Fruit fly (Drosophila melanogaster) whole organism, embryonic: ENCODE results near the gene Urm1.

Source experiments
- ATbp ChIP-seq: fragments of 200-800 bp; sonication (Bioruptor generic); optimal IDR thresholded peaks from 2 replicates; lab custom pipeline; 2017; ENCODE audit warnings: missing biosample characterization, mild to moderate bottlenecking, missing genetic modification characterization, missing genetic modification reagents
- Aef1 ChIP-seq: fragments of 200-800 bp; sonication (Bioruptor generic); IDR thresholded peaks from 3 replicates; pipeline ENCODE4 v1.3.6; 2022; ENCODE audit warnings: missing biosample characterization, missing genetic modification characterization
- CG10321 ChIP-seq: fragments of 200-800 bp; sonication (Bioruptor generic); IDR thresholded peaks from 2 replicates; pipeline ENCODE4 v1.3.6; 2022; ENCODE audit warnings: missing biosample characterization, missing genetic modification characterization
- CG11696 ChIP-seq: fragments of 200-800 bp; sonication (Bioruptor generic); IDR thresholded peaks from 2 replicates; pipeline ENCODE4 v1.3.6; 2022; ENCODE audit warnings: missing biosample characterization, missing genetic modification characterization
- CG12155 ChIP-seq: fragments of 200-800 bp; sonication (Bioruptor generic); optimal IDR thresholded peaks from 3 replicates; lab custom pipeline; 2016; ENCODE audit warnings: missing biosample characterization, missing genetic modification characterization
- CG12942 ChIP-seq: fragments of 200-800 bp; sonication (Bioruptor generic); optimal IDR thresholded peaks from 3 replicates; lab custom pipeline; 2016; ENCODE audit warnings: missing biosample characterization, missing genetic modification characterization
- CG13123 ChIP-seq: fragments of 200-800 bp; sonication (Bioruptor generic); optimal IDR thresholded peaks from 2 replicates; lab custom pipeline; 2016; ENCODE audit warnings: missing biosample characterization, missing genetic modification characterization
- CG14965 ChIP-seq: fragments of 200-800 bp; sonication (Bioruptor generic); optimal IDR thresholded peaks from 2 replicates; lab custom pipeline; 2016; ENCODE audit warnings: missing biosample characterization, missing genetic modification characterization, borderline replicate concordance
- CG15073 ChIP-seq: fragments of 200-800 bp; sonication (Bioruptor generic); optimal IDR thresholded peaks from 2 replicates; lab custom pipeline; 2016; ENCODE audit warnings: missing biosample characterization, missing genetic modification characterization
- CG17802 ChIP-seq: fragments of 200-800 bp; sonication (Bioruptor generic); optimal IDR thresholded peaks from 2 replicates; lab custom pipeline; 2018; ENCODE audit warnings: missing biosample characterization, mild to moderate bottlenecking, missing genetic modification characterization, moderate library complexity
- CG2199 ChIP-seq: fragments of 200-800 bp; sonication (Bioruptor generic); IDR thresholded peaks from 3 replicates; pipeline ENCODE4 v1.3.6; 2022; ENCODE audit warnings: missing biosample characterization, missing genetic modification characterization
- CG2202 ChIP-seq: fragments of 200-800 bp; sonication (Bioruptor generic); optimal IDR thresholded peaks from 2 replicates; lab custom pipeline; 2018; ENCODE audit warnings: missing biosample characterization, mild to moderate bottlenecking, missing genetic modification characterization
- CG2875 ChIP-seq: fragments of 200-800 bp; sonication (Bioruptor generic); optimal IDR thresholded peaks from 2 replicates; lab custom pipeline; 2017; ENCODE audit warnings: missing biosample characterization, mild to moderate bottlenecking, missing genetic modification characterization, missing genetic modification reagents
- CG33213 ChIP-seq: fragments of 200-800 bp; sonication (Bioruptor generic); optimal IDR thresholded peaks from 3 replicates; lab custom pipeline; 2016; ENCODE audit warnings: missing biosample characterization, missing genetic modification characterization
- CG3407 ChIP-seq: fragments of 200-800 bp; sonication (Bioruptor generic); optimal IDR thresholded peaks from 2 replicates; lab custom pipeline; 2018; ENCODE audit warnings: missing biosample characterization, mild to moderate bottlenecking, missing genetic modification characterization
- CG3847 ChIP-seq: fragments of 200-800 bp; sonication (Bioruptor generic); IDR thresholded peaks from 2 replicates; pipeline ENCODE4 v1.3.6; 2022; ENCODE audit warnings: missing biosample characterization, missing genetic modification characterization
- CG3995 ChIP-seq: fragments of 200-800 bp; sonication (Bioruptor generic); optimal IDR thresholded peaks from 3 replicates; lab custom pipeline; 2016; ENCODE audit warnings: missing biosample characterization, missing genetic modification characterization
- CG4617 ChIP-seq: fragments of 200-800 bp; sonication (Bioruptor generic); optimal IDR thresholded peaks from 3 replicates; lab custom pipeline; 2016; ENCODE audit warnings: missing biosample characterization, missing genetic modification characterization, borderline replicate concordance
- CG6254 ChIP-seq: fragments of 200-800 bp; sonication (Bioruptor generic); optimal IDR thresholded peaks from 3 replicates; lab custom pipeline; 2017; ENCODE audit warnings: mild to moderate bottlenecking, missing biosample characterization, missing genetic modification reagents, missing genetic modification characterization
- CG6683 ChIP-seq: fragments of 200-800 bp; sonication (Bioruptor generic); optimal IDR thresholded peaks from 2 replicates; lab custom pipeline; 2017; ENCODE audit warnings: missing biosample characterization, mild to moderate bottlenecking, missing genetic modification characterization, missing genetic modification reagents
- CG7839 ChIP-seq: fragments of 200-800 bp; sonication (Bioruptor generic); optimal IDR thresholded peaks from 3 replicates; lab custom pipeline; 2018; ENCODE audit warnings: missing biosample characterization, mild to moderate bottlenecking, missing genetic modification characterization, moderate library complexity
- CG9932 ChIP-seq: fragments of 200-800 bp; sonication (Bioruptor generic); IDR thresholded peaks from 2 replicates; pipeline ENCODE4 v1.3.6; 2022; ENCODE audit warnings: missing biosample characterization, missing genetic modification characterization
- CkIIα-i1 ChIP-seq: fragments of 200-800 bp; sonication (Bioruptor generic); IDR thresholded peaks from 2 replicates; pipeline ENCODE4 v1.3.6; 2022; ENCODE audit warnings: missing biosample characterization, missing genetic modification characterization
- Dfd ChIP-seq, 2 experiments: fragments of >200 bp; optimal IDR thresholded peaks; 2 replicates each; lab custom pipeline; 2017; ENCODE audit warnings: missing biosample characterization in 2 of 2, missing genetic modification characterization in 2 of 2
- Drgx ChIP-seq: fragments of 200-800 bp; sonication (Bioruptor generic); IDR thresholded peaks from 2 replicates; pipeline ENCODE4 v1.3.6; 2022; ENCODE audit warnings: missing biosample characterization, missing genetic modification characterization
- H15 ChIP-seq: fragments of 200-800 bp; sonication (Bioruptor generic); IDR thresholded peaks from 3 replicates; pipeline ENCODE4 v1.3.6; 2022; ENCODE audit warnings: missing biosample characterization, missing genetic modification characterization
- HmgZ ChIP-seq: fragments of 200-800 bp; sonication (Bioruptor generic); optimal IDR thresholded peaks from 2 replicates; lab custom pipeline; 2018; ENCODE audit warnings: missing biosample characterization, mild to moderate bottlenecking, missing genetic modification characterization
- Hmx ChIP-seq: fragments of 200-800 bp; sonication (Bioruptor generic); optimal IDR thresholded peaks from 2 replicates; lab custom pipeline; 2016; ENCODE audit warnings: missing biosample characterization, missing genetic modification characterization
- Kr ChIP-seq: fragments of 200-800 bp; sonication (Bioruptor generic); optimal IDR thresholded peaks from 2 replicates; lab custom pipeline; 2017; ENCODE audit warnings: missing biosample characterization, mild to moderate bottlenecking, missing genetic modification characterization
- Nf-YC ChIP-seq: fragments of 200-800 bp; optimal IDR thresholded peaks from 3 replicates; lab custom pipeline; 2019; ENCODE audit warnings: missing biosample characterization, mild to moderate bottlenecking, missing genetic modification characterization, moderate library complexity
- Poxn ChIP-seq: fragments of 200-800 bp; sonication (Bioruptor generic); IDR thresholded peaks from 2 replicates; pipeline ENCODE4 v1.3.6; 2022; ENCODE audit warnings: missing biosample characterization, missing genetic modification characterization
- Ptx1 ChIP-seq: fragments of 200-800 bp; sonication (Bioruptor generic); IDR thresholded peaks from 2 replicates; pipeline ENCODE4 v1.3.6; 2022; ENCODE audit warnings: missing biosample characterization, missing genetic modification characterization
- Scr ChIP-seq: fragments of 200-800 bp; sonication (Bioruptor generic); IDR thresholded peaks from 2 replicates; pipeline ENCODE4 v1.3.6; 2022; ENCODE audit warnings: missing biosample characterization, missing genetic modification characterization; ENCODE audit not compliant: partially characterized antibody
- Tbp ChIP-seq: fragments of >200 bp; optimal IDR thresholded peaks from 2 replicates; lab custom pipeline; 2018; ENCODE audit warnings: missing biosample characterization, missing genetic modification characterization
- Vsx1 ChIP-seq: fragments of 200-800 bp; sonication (Bioruptor generic); optimal IDR thresholded peaks from 2 replicates; lab custom pipeline; 2017; ENCODE audit warnings: missing biosample characterization, mild to moderate bottlenecking, missing genetic modification characterization, missing genetic modification reagents
- Xbp1 ChIP-seq: fragments of 200-800 bp; sonication (Bioruptor generic); optimal IDR thresholded peaks from 3 replicates; lab custom pipeline; 2016; ENCODE audit warnings: missing biosample characterization, mild to moderate bottlenecking, missing genetic modification characterization
- bigmax ChIP-seq: fragments of 200-800 bp; sonication (Bioruptor generic); optimal IDR thresholded peaks from 2 replicates; lab custom pipeline; 2018; ENCODE audit warnings: missing biosample characterization, mild to moderate bottlenecking, missing genetic modification characterization
- cg ChIP-seq: fragments of 200-800 bp; sonication (Bioruptor generic); optimal IDR thresholded peaks from 3 replicates; lab custom pipeline; 2019; ENCODE audit warnings: missing biosample characterization, mild to moderate bottlenecking, missing genetic modification characterization, moderate library complexity
- chn ChIP-seq: fragments of 200-800 bp; sonication (Bioruptor generic); optimal IDR thresholded peaks from 2 replicates; lab custom pipeline; 2016; ENCODE audit warnings: missing biosample characterization, missing genetic modification characterization
- dan ChIP-seq: fragments of 200-800 bp; sonication (Bioruptor generic); IDR thresholded peaks from 2 replicates; pipeline ENCODE4 v1.3.6; 2022; ENCODE audit warnings: missing biosample characterization, missing genetic modification characterization
- esg ChIP-seq: fragments of 200-800 bp; sonication (Bioruptor generic); conservative IDR thresholded peaks from 2 replicates; pipeline ENCODE4 v1.3.6; 2022; ENCODE audit warnings: missing biosample characterization, missing genetic modification characterization
- ewg ChIP-seq: fragments of 200-800 bp; sonication (Bioruptor generic); optimal IDR thresholded peaks from 3 replicates; lab custom pipeline; 2017; ENCODE audit warnings: mild to moderate bottlenecking, missing biosample characterization, missing genetic modification reagents, missing genetic modification characterization
- gcm ChIP-seq: fragments of 200-800 bp; sonication (Bioruptor generic); optimal IDR thresholded peaks from 2 replicates; lab custom pipeline; 2019; ENCODE audit warnings: missing biosample characterization, mild to moderate bottlenecking, missing genetic modification characterization, moderate library complexity
- jigr1 ChIP-seq: fragments of 200-800 bp; sonication (Bioruptor generic); IDR thresholded peaks from 3 replicates; pipeline ENCODE4 v1.3.6; 2022; ENCODE audit warnings: missing biosample characterization, missing genetic modification characterization
- pan ChIP-seq, 4 experiments: fragments of >200 bp in 3 of 4; fragments of 200-800 bp in 1 of 4; sonication (Bioruptor generic) in 1 of 4; optimal IDR thresholded peaks in 3 of 4; IDR thresholded peaks in 1 of 4; 2 replicates each; pipeline versions ENCODE4 v1.3.6 to Lab custom; 2017 to 2022; ENCODE audit warnings: missing biosample characterization in 2 of 4, missing genetic modification characterization in 2 of 4, mixed read lengths in 1 of 4
- ro ChIP-seq: fragments of 200-800 bp; sonication (Bioruptor generic); IDR thresholded peaks from 2 replicates; pipeline ENCODE4 v1.3.6; 2022; ENCODE audit warnings: missing biosample characterization, missing genetic modification characterization
- sd ChIP-seq: fragments of 200-800 bp; sonication (Bioruptor generic); optimal IDR thresholded peaks from 3 replicates; lab custom pipeline; 2018; ENCODE audit warnings: missing biosample characterization, mild to moderate bottlenecking, missing genetic modification characterization, moderate library complexity
- tin ChIP-seq: fragments of 200-800 bp; sonication (Bioruptor generic); optimal IDR thresholded peaks from 3 replicates; lab custom pipeline; 2016; ENCODE audit warnings: missing biosample characterization, missing genetic modification characterization
- tio ChIP-seq: fragments of 200-800 bp; sonication (Bioruptor generic); optimal IDR thresholded peaks from 2 replicates; lab custom pipeline; 2017; ENCODE audit warnings: missing biosample characterization, missing genetic modification characterization, inconsistent platforms
- tna ChIP-seq: fragments of 200-800 bp; sonication (Bioruptor generic); IDR thresholded peaks from 2 replicates; pipeline ENCODE4 v1.3.6; 2022; ENCODE audit warnings: missing biosample characterization, missing genetic modification characterization; ENCODE audit not compliant: partially characterized antibody

Urm1 gene

DNA sequence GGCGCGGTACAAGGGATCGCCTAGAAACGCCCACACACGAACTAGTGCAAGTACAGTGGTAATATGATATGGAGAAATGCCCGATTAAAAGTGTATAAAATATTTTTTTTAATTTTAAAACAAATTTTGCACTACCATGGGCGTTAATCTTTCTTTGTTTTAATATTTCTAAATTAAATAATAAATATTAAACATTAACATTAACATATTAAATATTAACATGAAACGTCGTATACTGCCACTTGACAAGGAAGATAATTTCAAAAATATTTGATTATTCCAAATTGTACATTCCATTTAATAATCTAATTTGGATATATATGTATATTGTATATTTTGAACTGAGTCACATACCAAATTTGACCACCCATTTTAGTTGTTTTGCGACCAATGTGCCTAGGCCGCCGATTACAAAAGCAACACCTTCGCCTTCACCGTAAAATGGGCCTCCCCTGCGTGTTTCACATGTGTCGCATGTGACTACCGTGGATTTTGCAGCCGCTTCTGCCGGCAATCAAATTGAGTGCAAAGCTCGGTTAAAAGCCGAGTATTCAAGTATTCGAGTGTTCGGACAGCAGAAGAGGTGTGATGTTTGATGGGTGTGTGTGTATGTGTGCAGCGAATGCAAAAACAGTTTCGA lies 48.0 kb downstream of the Urm1 start (continued):
- TF ChIP-seq CG6683 (GFP tag; lab: Kevin White, UChicago) (no peak), pan (optimal IDR thresholded peaks at IDR 0.05; lab: Kevin White, UChicago) (no peak), pan (GFP tag; optimal IDR thresholded peaks at IDR 0.05 in 1 of 2, IDR thresholded peaks at IDR 0.05 in 1 of 2) (no peak), CG2875 (peak; percentile 29), Nf-YC (tag; lab: Kevin White, UChicago) (no peak), tin (GFP tag; lab: Kevin White, UChicago) (no peak), Dfd (GFP tag; optimal IDR thresholded peaks at IDR 0.05; lab: Kevin White, UChicago) (no peak), CG14965 (GFP tag; lab: Kevin White, UChicago) (no peak), CG6254 (GFP tag; lab: Kevin White, UChicago) (peak; percentile 13), Scr (no peak), CG9932 (GFP tag; lab: Robert Waterston, UW) (no peak), CG11696 (GFP tag; lab: Robert Waterston, UW) (no peak), CG17802 (tag; lab: Kevin White, UChicago) (no peak), Hmx (GFP tag; lab: Kevin White, UChicago) (no peak), Drgx (GFP tag; lab: Robert Waterston, UW) (peak; percentile 25; the same call in 1 of the 2 replicates), CG3995 (GFP tag; lab: Kevin White, UChicago) (no peak), CG12155 (GFP tag; lab: Kevin White, UChicago) (no peak), ewg (GFP tag; lab: Kevin White, UChicago) (no peak), Vsx1 (GFP tag; lab: Kevin White, UChicago) (no peak), Aef1 (no peak), CkIIα-i1 (GFP tag; lab: Robert Waterston, UW) (no peak), esg (GFP tag; lab: Robert Waterston, UW) (no peak; the same call in 1 of the 2 replicates), CG33213 (GFP tag; lab: Kevin White, UChicago) (no peak), Xbp1 (GFP tag; lab: Kevin White, UChicago) (no peak), tio (GFP tag; lab: Kevin White, UChicago) (peak; percentile 7), CG4617 (GFP tag; lab: Kevin White, UChicago) (no peak), CG3407 (GFP tag; lab: Kevin White, UChicago) (peak; percentile 51), CG12942 (no peak), Tbp (GFP tag; lab: Kevin White, UChicago) (no peak), CG15073 (GFP tag; lab: Kevin White, UChicago) (no peak), ro (GFP tag; lab: Robert Waterston, UW) (no peak), HmgZ (tag; lab: Kevin White, UChicago) (no peak), CG2199 (no peak), H15 (GFP tag; lab: Robert Waterston, UW) (no peak), chn (GFP tag; lab: Kevin White, UChicago) (no peak), gcm (GFP tag; lab: Kevin White, UChicago) (no peak), CG2202 (tag; lab: Kevin White, UChicago) (no peak), bigmax (GFP tag; lab: Kevin White, UChicago) (no peak), CG10321 (GFP tag; lab: Robert Waterston, UW) (no peak), cg (no peak), Kr (GFP tag; lab: Kevin White, UChicago) (no peak), jigr1 (no peak), Ptx1 (GFP tag; lab: Robert Waterston, UW) (peak; percentile 41; the same call in 1 of the 2 replicates), CG3847 (GFP tag; lab: Robert Waterston, UW) (no peak), Poxn (GFP tag; lab: Robert Waterston, UW) (no peak), tna (GFP tag; lab: Robert Waterston, UW) (no peak), CG13123 (GFP tag; lab: Kevin White, UChicago) (no peak), CG7839 (peak; percentile 64), sd (tag; lab: Kevin White, UChicago) (no peak), dan (GFP tag; lab: Robert Waterston, UW) (no peak), ATbp (GFP tag; lab: Kevin White, UChicago) (peak; percentile 10)
